Worm (Caenorhabditis elegans): ENCODE measurements around the gene AH9.1.

Gene AH9.1

DNA sequence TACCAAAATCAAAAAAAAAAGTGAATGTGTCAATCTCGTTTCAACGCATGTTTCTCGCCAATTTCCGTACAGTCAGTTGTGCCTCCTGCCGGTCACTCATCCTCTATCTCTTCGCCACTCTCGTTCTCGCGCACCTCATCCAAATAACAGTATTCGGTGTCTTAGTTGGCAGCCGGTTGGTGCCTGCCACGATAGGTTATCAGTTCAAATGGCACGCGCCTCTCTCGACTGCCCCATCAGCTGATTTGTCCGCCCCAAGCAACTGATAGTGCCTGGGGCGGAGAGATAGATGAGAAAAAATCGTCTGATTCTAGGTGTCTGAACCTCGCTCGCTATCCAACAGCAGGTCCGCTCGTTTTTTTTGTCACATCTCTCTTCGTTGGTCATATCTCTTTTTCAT is 31.7 kb downstream of the AH9.1 start (continued):
- TF ChIP-seq snpc-1.2 (GFP tag; IDR thresholded peaks at IDR 0.05) (no peak), lsy-2 (tag; optimal IDR thresholded peaks at IDR 0.05) (peak in 1 of 2 experiments; percentile 21)

DNA sequence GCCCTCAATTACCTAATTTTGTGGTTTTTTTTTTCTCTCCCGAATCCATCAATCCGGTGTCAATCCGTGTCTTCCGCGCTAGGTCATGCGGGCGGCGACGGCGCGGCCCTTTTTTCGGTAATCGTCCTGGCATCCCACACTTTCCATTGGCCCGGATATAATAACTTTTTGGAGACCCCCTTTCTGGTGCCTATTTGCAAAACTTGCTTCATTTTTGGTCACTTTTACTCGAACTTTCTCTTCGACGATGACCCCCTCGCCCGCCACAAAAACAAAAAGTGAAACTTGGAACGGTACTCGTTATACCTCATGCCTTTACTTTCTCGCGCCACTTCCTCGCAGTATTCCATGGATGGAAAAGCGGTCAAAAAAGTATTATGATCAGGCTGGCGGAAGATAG is 32.4 kb downstream of the AH9.1 start:
- peak; percentile 11 for TF ChIP-seq aha-1 (tag)
- TF ChIP-seq saeg-2 (GFP tag; IDR thresholded peaks at IDR 0.05), result no peak
- no peak for TF ChIP-seq ceh-32 (tag; optimal IDR thresholded peaks at IDR 0.05; ENCODE audit: poor library complexity)
- TF ChIP-seq ZK546.5 (tag; optimal IDR thresholded peaks at IDR 0.05), result no peak

DNA sequence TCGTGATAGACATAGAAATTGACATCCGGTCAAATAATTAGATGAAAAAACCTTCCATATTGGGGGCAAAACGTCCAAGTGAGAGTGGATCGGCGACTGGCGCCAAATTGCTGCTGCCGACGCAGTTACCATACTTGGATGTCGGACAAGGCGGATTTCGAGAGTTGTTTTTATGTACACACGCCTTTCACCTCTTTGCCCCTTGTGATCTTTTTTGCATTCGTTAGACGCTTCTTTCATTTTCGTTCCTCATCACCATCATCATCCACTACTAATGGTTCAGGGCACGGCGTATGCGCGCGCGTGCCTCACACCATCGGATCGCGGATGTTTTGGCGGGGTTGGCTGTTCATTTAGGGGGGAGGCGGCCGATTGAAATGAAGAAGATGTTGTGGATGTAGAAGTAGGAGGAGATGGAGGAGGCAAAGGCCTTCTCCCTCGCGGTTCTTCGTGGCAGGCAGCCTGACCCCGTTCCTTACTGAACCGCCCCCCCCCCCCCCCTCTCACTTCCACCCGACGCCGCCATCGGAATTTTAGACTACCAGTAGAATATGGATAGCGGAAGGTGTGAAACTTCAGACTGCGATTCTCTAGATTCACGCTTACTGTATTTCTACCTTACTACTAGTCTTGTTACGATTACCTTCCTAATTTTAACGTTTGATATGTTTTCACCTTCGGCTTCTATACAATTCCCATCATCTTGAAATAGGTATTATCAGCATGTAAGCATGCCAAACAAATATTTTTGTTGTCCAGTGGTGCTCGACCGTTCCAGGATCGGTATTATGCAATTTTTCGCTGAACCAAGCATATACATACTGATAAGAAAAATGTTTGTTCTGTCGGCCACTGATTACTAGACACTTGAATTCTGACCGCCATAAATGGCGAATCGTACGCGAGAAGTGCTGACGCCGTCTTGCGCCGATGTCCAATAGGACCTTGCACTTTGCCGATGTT is 33.1 kb downstream of the AH9.1 start:
- TF ChIP-seq hif-1 (tag; optimal IDR thresholded peaks at IDR 0.05) (no peak), nhr-76 (tag; optimal IDR thresholded peaks at IDR 0.05) (no peak), vab-7 (GFP tag; IDR thresholded peaks at IDR 0.05) (no peak), T26A8.4 (GFP tag; IDR thresholded peaks at IDR 0.05) (no peak), aha-1 (tag) (peak; percentile 60), nhr-41 (GFP tag; IDR thresholded peaks at IDR 0.05) (no peak), egl-43 (GFP tag; IDR thresholded peaks at IDR 0.05) (no peak), set-16 (GFP tag; IDR thresholded peaks at IDR 0.05) (peak; percentile 93), arid-1 (GFP tag; conservative IDR thresholded peaks at IDR 0.05) (no peak), nhr-28 (tag; optimal IDR thresholded peaks at IDR 0.05) (peak; percentile 20), daf-16 (GFP tag; optimal IDR thresholded peaks at IDR 0.05) (no peak), daf-16 (tag; optimal IDR thresholded peaks at IDR 0.05) (peak; percentile 93), unc-130 (GFP tag; optimal IDR thresholded peaks at IDR 0.05) (no peak), D1046.2 (GFP tag; IDR thresholded peaks at IDR 0.05) (no peak), F49E8.2 (tag; optimal IDR thresholded peaks at IDR 0.05; ENCODE audit: borderline replicate concordance) (no peak), lin-38 (GFP tag; IDR thresholded peaks at IDR 0.05) (no peak), hlh-30 (tag; optimal IDR thresholded peaks at IDR 0.05; ENCODE audit: insufficient read depth) (peak; percentile 16), dmd-6 (GFP tag; IDR thresholded peaks at IDR 0.05) (no peak)

DNA sequence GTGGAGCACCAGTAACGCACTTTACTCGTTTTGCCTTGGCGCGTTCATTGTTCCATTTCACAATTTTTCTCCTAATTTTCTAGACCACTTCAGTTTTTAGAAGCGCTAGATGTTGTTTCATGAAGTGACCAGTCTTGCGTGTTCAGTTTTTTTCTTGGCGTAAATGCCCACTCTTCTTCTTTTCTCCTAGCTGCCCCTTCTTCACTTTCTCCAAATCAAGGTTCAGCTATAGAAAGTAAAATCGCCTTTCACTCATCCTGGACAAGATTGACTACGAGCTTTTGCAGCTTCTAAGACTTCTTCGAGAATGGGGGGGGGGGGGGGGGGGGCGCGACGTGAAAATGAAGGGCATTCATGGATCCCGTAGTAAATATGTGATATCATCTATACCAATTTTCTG is 34.1 kb downstream of the AH9.1 start:
- no peak for TF ChIP-seq daf-19 (GFP tag; conservative IDR thresholded peaks at IDR 0.05)
- no peak for TF ChIP-seq lin-39 (tag; optimal IDR thresholded peaks at IDR 0.05)
- TF ChIP-seq set-16 (GFP tag; IDR thresholded peaks at IDR 0.05), result no peak
- TF ChIP-seq ces-1 (GFP tag; optimal IDR thresholded peaks at IDR 0.05), result no peak
- no peak for TF ChIP-seq zip-11 (GFP tag; IDR thresholded peaks at IDR 0.05)
- peak in 1 of 2 experiments; percentile 66 for TF ChIP-seq unc-62 (GFP tag; optimal IDR thresholded peaks at IDR 0.05 in 1 of 2)
- TF ChIP-seq unc-62 (tag; optimal IDR thresholded peaks at IDR 0.05), result no peak

DNA sequence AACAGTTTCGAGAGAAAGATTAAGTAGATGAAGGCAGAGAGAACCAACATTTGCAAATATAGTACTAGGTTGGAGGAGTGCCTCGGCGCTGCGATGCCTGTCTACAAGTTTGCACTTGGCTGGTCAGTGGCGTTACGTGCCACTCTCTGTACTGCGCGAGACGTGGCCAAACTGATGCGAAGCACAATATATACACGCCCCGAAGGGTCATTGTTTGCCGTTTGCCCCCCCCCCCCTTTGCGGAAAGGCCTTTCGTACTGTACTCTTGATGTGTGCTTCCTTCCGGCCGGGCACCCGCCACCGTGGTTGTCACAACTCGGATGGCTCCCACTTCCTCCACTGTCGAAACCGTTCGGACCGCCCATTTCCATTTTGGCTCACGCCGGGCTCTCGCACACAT is 34.7 kb downstream of the AH9.1 start:
- TF ChIP-seq madf-9 (GFP tag; conservative IDR thresholded peaks at IDR 0.05) (no peak), hmg-1.1 (GFP tag; IDR thresholded peaks at IDR 0.05) (no peak), egl-43 (GFP tag; IDR thresholded peaks at IDR 0.05) (0 out of 2 replicates have a peak, but pooled peaks have one; percentile 24), nhr-42 (GFP tag; IDR thresholded peaks at IDR 0.05) (0 out of 2 replicates have a peak, but pooled peaks have one; percentile 8), nhr-111 (GFP tag; optimal IDR thresholded peaks at IDR 0.05) (no peak), set-16 (GFP tag; IDR thresholded peaks at IDR 0.05) (peak; percentile 63), zag-1 (tag; optimal IDR thresholded peaks at IDR 0.05) (no peak), R02D3.7 (tag; optimal IDR thresholded peaks at IDR 0.05) (no peak), pqm-1 (tag; optimal IDR thresholded peaks at IDR 0.05) (no peak), F44E2.7 (GFP tag; IDR thresholded peaks at IDR 0.05) (no peak), nhr-28 (tag; optimal IDR thresholded peaks at IDR 0.05) (no peak), gei-8 (GFP tag; optimal IDR thresholded peaks at IDR 0.05) (no peak), mes-2 (tag; optimal IDR thresholded peaks at IDR 0.05; ENCODE audit: poor library complexity, severe bottlenecking) (peak; percentile 11), mxl-2 (GFP tag; conservative IDR thresholded peaks at IDR 0.05) (no peak), T26A8.4 (GFP tag; IDR thresholded peaks at IDR 0.05) (no peak), ztf-11 (tag; optimal IDR thresholded peaks at IDR 0.05) (no peak), ama-1 (optimal IDR thresholded peaks at IDR 0.05) (no peak), lir-3 (tag; optimal IDR thresholded peaks at IDR 0.05) (no peak), ces-1 (GFP tag; optimal IDR thresholded peaks at IDR 0.05) (no peak)
